Worm (Caenorhabditis elegans): ENCODE measurements around the gene sams-3.

DNA sequence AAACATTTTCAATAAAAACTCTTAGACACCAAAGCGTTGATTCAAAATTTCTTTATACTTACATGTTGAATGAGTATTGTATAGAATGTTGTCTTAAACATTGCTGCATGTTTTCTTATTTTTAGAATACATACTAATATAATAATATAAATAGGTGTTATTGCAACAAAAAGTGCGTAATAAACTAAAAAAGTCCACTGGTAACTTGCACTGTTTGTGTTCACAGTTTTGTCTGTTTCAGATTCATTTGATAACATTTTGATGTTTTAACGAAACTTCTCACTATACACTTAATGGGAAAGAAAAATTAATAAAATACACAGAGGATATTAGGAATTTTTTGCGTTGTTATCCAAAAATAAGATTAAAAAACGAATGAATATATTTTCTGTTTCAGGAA lies 25.4 kb downstream of the sams-3 start, which contains the start of gene srv-19:
- TF ChIP-seq tbx-11 (GFP tag; IDR thresholded peaks at IDR 0.05) (no peak), hmg-4 (GFP tag; optimal IDR thresholded peaks at IDR 0.05) (no peak), hnd-1 (tag; optimal IDR thresholded peaks at IDR 0.05) (no peak), ama-1 (optimal IDR thresholded peaks at IDR 0.05) (no peak), pes-1 (GFP tag; IDR thresholded peaks at IDR 0.05) (no peak), scrt-1 (GFP tag; IDR thresholded peaks at IDR 0.05) (no peak), ets-7 (tag; optimal IDR thresholded peaks at IDR 0.05) (no peak)

All from whole organism, early embryonic.